Worm (Caenorhabditis elegans) whole organism, early embryonic: ENCODE measurements around the gene dpyd-1.

ENCODE experiments used
- B0310.2 ChIP-seq: sonication (generic microtip); optimal IDR thresholded peaks from 2 replicates; lab custom pipeline; 2016; ENCODE audit warnings: mild to moderate bottlenecking, missing genetic modification characterization, missing compliant biosample characterization
- F13C5.2 ChIP-seq: sonication (generic microtip); optimal IDR thresholded peaks from 2 replicates; lab custom pipeline; 2017; ENCODE audit warnings: mild to moderate bottlenecking, missing genetic modification characterization, inconsistent platforms, missing compliant biosample characterization
- aly-1 ChIP-seq: sonication (generic microtip); optimal IDR thresholded peaks from 2 replicates; lab custom pipeline; 2016; ENCODE audit warnings: missing genetic modification characterization, missing compliant biosample characterization
- ama-1 ChIP-seq: fragments of 150-350 bp; optimal IDR thresholded peaks from 2 replicates; lab custom pipeline; 2014
- ceh-13 ChIP-seq: fragments of 200-800 bp; sonication (Bioruptor generic); optimal IDR thresholded peaks from 2 replicates; lab custom pipeline; 2018; ENCODE audit warnings: mild to moderate bottlenecking, missing genetic modification characterization, missing compliant biosample characterization
- ceh-36 ChIP-seq: sonication (generic microtip); optimal IDR thresholded peaks from 2 replicates; lab custom pipeline; 2016; ENCODE audit warnings: missing genetic modification characterization, inconsistent platforms, missing compliant biosample characterization
- ets-7 ChIP-seq: sonication (generic microtip); optimal IDR thresholded peaks from 2 replicates; lab custom pipeline; 2016; ENCODE audit warnings: missing genotype, missing genetic modification characterization, missing compliant biosample characterization
- scrt-1 ChIP-seq: fragments of 200-800 bp; sonication (Bioruptor generic); IDR thresholded peaks from 2 replicates; pipeline ENCODE4 v1.3.6; 2022; ENCODE audit warnings: missing genetic modification characterization, missing compliant biosample characterization
- sea-1 ChIP-seq: fragments of 200-800 bp; sonication (Bioruptor generic); conservative IDR thresholded peaks from 2 replicates; pipeline ENCODE4 v1.3.6; 2022; ENCODE audit warnings: missing genetic modification characterization, missing compliant biosample characterization
- tbx-11 ChIP-seq: fragments of 200-800 bp; sonication (Bioruptor generic); IDR thresholded peaks from 2 replicates; pipeline ENCODE4 v1.3.6; 2022; ENCODE audit warnings: missing genetic modification characterization, missing compliant biosample characterization
- tra-4 ChIP-seq: sonication (generic microtip); optimal IDR thresholded peaks from 2 replicates; lab custom pipeline; 2017; ENCODE audit warnings: missing genetic modification characterization, missing compliant biosample characterization

DNA sequence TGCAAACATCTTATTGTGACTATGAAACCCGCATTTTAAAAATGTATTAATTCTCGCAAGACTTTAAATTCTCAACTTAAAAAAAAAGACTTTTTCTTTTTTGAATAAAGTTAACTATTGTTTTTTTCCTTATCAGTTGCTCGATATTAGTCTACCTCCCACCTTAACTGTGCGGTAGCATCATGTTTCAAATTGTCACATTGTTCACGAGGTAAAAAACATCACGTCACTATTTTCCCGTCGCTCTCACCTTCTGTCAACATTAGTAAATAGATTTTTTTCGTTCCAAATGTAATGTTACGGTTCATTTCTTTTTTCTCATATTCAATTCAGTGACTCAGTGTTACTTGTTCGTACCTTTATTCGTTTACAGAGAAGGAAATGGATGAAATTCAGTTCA lies 48.7 kb downstream of the dpyd-1 start:
- TF ChIP-seq ama-1 (lab: Kevin White, UChicago) (no peak), tra-4 (tag; lab: Kevin White, UChicago) (no peak), ceh-36 (tag; lab: Kevin White, UChicago) (no peak), sea-1 (GFP tag; lab: Robert Waterston, UW) (no peak), aly-1 (no peak), scrt-1 (GFP tag; lab: Robert Waterston, UW) (no peak), tbx-11 (GFP tag; lab: Robert Waterston, UW) (no peak), B0310.2 (no peak), ceh-13 (GFP tag; lab: Kevin White, UChicago) (no peak), ets-7 (tag; lab: Kevin White, UChicago) (no peak), F13C5.2 (tag; lab: Kevin White, UChicago) (no peak)
